Worm (Caenorhabditis elegans) whole organism, midembryonic: ENCODE measurements around the gene C55C3.6.

ENCODE experiments used
- T22C8.4 ChIP-seq: fragments of 200-800 bp; sonication (Bioruptor generic); IDR thresholded peaks from 2 replicates; pipeline ENCODE4 v1.3.6; 2022; ENCODE audit warnings: missing genetic modification characterization, missing compliant biosample characterization
- cog-1 ChIP-seq: sonication (generic microtip); optimal IDR thresholded peaks from 2 replicates; lab custom pipeline; 2016; ENCODE audit warnings: missing genetic modification characterization, missing compliant biosample characterization
- flt-1 ChIP-seq: fragments of 200-800 bp; sonication (Bioruptor generic); IDR thresholded peaks from 2 replicates; pipeline ENCODE4 v1.3.6; 2022; ENCODE audit warnings: missing genetic modification characterization, missing compliant biosample characterization
- klf-2 ChIP-seq: fragments of 200-800 bp; sonication (Bioruptor generic); conservative IDR thresholded peaks from 2 replicates; pipeline ENCODE4 v1.3.6; 2022; ENCODE audit warnings: missing genetic modification reagents, missing genetic modification characterization, missing compliant biosample characterization
- med-1 ChIP-seq: sonication (generic microtip); optimal IDR thresholded peaks from 2 replicates; lab custom pipeline; 2017; ENCODE audit warnings: missing genetic modification characterization, mild to moderate bottlenecking, missing compliant biosample characterization, antibody characterized with exemption, missing genetic modification reagents; ENCODE audit not compliant: insufficient read depth
- ref-1 ChIP-seq: fragments of 200-800 bp; sonication (Bioruptor generic); conservative IDR thresholded peaks from 2 replicates; pipeline ENCODE4 v1.3.6; 2022; ENCODE audit warnings: missing genetic modification reagents, missing genetic modification characterization, missing compliant biosample characterization
- tab-1 ChIP-seq: fragments of 200-800 bp; sonication (Bioruptor generic); IDR thresholded peaks from 2 replicates; pipeline ENCODE4 v1.3.6; 2022; ENCODE audit warnings: missing genetic modification characterization, missing compliant biosample characterization
- ztf-23 ChIP-seq: fragments of 200-800 bp; sonication (Bioruptor generic); IDR thresholded peaks from 2 replicates; pipeline ENCODE4 v1.3.6; 2022; ENCODE audit warnings: missing genetic modification reagents, missing genetic modification characterization, missing compliant biosample characterization
- ztf-29 ChIP-seq: fragments of 200-800 bp; sonication (Bioruptor generic); IDR thresholded peaks from 2 replicates; pipeline ENCODE4 v1.3.6; 2022; ENCODE audit warnings: missing genetic modification reagents, missing genetic modification characterization, missing compliant biosample characterization

Gene C55C3.6

DNA sequence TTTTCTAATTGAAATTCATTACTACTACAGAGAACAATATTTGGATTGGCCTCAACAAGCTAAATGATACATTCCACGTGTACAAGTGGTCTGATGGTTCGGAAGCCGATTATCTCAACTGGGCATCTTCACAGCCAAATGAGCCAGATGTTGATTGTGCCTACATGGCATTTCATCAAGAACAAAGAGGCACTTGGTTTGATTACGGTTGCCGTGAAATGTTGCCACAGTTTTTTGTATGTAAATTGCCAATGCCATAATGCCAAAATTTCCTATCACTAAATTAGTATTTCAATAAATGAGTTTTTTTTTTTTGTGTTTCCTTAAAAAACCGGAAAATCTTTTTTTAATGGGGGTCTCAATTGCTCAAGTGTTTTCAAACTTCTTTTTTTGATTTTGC is 28.3 kb upstream of the C55C3.6 start:
- no peak for TF ChIP-seq cog-1 (tag; lab: Kevin White, UChicago)
- no peak for TF ChIP-seq tab-1 (GFP tag; lab: Robert Waterston, UW)
- TF ChIP-seq med-1 (GFP tag; lab: Kevin White, UChicago) = no peak
- no peak for TF ChIP-seq ztf-23 (GFP tag; lab: Robert Waterston, UW)
- TF ChIP-seq klf-2 (GFP tag; lab: Robert Waterston, UW) = no peak
- no peak for TF ChIP-seq flt-1
- TF ChIP-seq ref-1 (GFP tag; lab: Robert Waterston, UW) = no peak
- TF ChIP-seq T22C8.4 (GFP tag; lab: Robert Waterston, UW) = no peak
- no peak for TF ChIP-seq ztf-29

DNA sequence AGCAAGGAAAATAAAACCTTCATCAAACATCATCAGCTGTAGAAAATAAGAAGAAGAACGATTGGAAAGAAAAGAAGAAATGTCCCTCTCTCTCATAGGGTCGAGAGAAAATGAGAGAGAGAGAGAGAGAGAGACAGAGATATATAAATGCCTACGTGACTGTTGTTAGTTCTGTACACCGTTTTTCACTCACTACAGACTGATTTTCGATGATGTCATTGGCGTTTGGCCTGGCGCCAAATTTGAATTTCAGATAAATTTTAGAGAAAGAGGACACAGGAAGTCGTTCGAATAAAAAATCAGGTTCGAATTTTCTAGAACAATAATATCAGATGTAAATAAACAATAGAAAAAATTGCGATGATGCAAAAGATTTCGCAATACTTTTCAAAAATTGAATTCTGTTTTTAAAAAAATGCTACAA is 27.0 kb upstream of the C55C3.6 start:
- TF ChIP-seq klf-2 (GFP tag; lab: Robert Waterston, UW) (no peak), ztf-23 (GFP tag; lab: Robert Waterston, UW) (no peak)

DNA sequence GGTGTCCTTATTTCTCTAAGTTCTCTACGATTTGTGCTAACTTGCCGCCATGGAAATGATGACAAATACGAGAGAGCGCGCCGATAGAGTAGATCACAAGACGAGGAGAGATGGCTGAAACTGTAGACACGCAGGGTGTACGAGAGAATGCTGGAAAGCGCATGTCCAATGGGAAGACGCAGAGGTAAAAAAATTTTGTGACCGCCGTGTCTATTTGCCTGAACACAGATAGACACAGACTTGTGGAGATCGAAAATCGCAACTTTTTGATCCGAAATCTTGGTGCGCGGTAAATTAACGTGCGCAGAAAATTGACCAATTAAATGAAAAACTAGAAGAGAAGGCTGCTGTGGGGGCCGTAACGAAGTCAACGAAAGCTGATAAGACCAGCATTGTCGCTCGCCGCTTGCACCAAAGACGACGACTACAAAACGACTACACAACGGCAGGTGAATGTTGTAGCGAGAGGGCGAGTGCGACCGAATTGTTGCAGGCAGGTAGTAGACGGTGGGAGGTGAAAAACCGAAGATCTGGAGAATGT is 25.8 kb upstream of the C55C3.6 start:
- TF ChIP-seq T22C8.4 (GFP tag; lab: Robert Waterston, UW) (no peak), cog-1 (tag; lab: Kevin White, UChicago) (peak; percentile 26)

DNA sequence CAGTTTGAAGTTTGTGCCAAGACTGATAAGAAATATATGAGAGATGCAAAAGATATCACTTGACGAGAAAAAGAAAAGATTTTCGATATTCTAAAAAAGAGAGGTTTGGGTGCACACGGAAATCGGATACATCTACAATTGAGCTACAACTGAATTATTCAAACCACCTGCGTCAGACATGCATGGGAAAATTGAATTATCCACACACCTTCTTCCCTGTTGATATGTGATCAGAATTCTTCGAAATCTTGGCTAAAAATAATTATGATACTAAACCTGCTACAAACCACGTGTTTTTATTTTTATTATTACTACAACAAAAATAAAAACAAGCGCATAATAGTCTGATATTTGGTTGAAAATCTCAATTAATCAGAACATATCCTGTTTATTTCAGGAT is 24.8 kb upstream of the C55C3.6 start:
- TF ChIP-seq ztf-23 (GFP tag; lab: Robert Waterston, UW) (no peak), ztf-29 (no peak), klf-2 (GFP tag; lab: Robert Waterston, UW) (no peak), ref-1 (GFP tag; lab: Robert Waterston, UW) (no peak)

DNA sequence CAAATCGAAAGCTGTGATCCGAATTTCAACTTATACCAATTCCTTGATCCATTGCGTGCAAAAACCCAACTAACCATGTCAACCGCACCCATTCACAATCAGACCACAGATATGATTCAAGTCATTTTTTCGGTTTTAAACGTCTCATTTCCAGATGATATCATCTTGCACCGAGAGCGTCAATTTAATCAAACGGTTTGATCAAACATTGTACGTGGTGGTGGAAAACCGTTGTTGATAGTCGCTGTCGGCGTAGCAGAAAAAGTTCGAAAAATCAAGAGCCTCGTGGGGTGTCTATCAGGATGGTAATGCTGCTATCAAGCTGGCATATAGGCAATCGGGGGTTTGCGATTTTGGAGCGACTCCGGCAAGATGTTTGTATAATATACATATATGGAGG is 24.1 kb upstream of the C55C3.6 start:
- no peak for TF ChIP-seq klf-2 (GFP tag; lab: Robert Waterston, UW)
- no peak for TF ChIP-seq cog-1 (tag; lab: Kevin White, UChicago)
- no peak for TF ChIP-seq med-1 (GFP tag; lab: Kevin White, UChicago)
- TF ChIP-seq ztf-23 (GFP tag; lab: Robert Waterston, UW) = no peak
- no peak for TF ChIP-seq flt-1
- no peak for TF ChIP-seq ref-1 (GFP tag; lab: Robert Waterston, UW)
- TF ChIP-seq tab-1 (GFP tag; lab: Robert Waterston, UW) = no peak
- no peak for TF ChIP-seq ztf-29
- TF ChIP-seq T22C8.4 (GFP tag; lab: Robert Waterston, UW) = no peak

DNA sequence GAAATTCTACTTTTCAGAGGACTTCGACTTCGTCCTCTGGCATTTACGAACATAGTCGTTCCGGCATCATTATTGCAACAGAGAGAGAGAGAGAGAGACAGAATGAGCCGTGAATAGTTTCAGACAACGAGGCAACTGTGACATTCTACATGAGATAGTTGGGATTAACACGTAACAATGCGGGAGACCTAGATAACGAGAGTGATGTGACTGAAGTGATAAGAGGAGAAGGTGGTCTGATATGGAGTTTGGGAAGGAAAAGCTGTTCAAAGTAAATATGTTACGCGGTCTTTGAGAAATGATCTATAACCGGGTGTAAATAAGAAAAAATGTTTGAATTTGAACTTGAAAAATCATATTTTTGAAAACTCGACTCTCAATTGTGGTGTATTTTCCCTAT is 23.5 kb upstream of the C55C3.6 start:
- no peak for TF ChIP-seq ztf-23 (GFP tag; lab: Robert Waterston, UW)
- TF ChIP-seq cog-1 (tag; lab: Kevin White, UChicago) = no peak
- no peak for TF ChIP-seq med-1 (GFP tag; lab: Kevin White, UChicago)
- no peak for TF ChIP-seq flt-1
- TF ChIP-seq T22C8.4 (GFP tag; lab: Robert Waterston, UW) = no peak
- no peak for TF ChIP-seq ref-1 (GFP tag; lab: Robert Waterston, UW)
- no peak for TF ChIP-seq tab-1 (GFP tag; lab: Robert Waterston, UW)
- no peak for TF ChIP-seq klf-2 (GFP tag; lab: Robert Waterston, UW)
- no peak for TF ChIP-seq ztf-29

DNA sequence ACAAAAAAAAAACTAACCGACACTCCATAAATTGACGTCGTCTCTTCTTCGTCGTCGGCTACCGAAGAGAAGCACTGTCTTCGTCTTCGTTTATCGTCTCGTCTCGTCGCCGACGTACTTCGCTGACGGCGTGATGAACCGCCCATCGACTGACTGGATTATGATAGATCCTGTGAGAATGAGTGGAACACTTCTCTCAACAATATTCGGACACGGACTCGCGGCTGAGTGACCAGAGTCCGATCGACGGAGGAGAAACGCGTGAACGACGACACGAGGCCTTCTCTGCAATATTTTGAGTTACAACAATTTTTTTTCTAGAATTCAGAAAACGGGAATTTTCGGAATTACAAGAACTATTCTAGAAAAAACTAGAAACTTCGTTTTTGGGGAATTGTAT is 22.7 kb upstream of the C55C3.6 start, which contains the start of gene skn-1:
Gene skn-1, minus strand, starts transcription at position 146 of the 400 bp plus-strand sequence.
- no peak for TF ChIP-seq ref-1 (GFP tag; lab: Robert Waterston, UW)
- TF ChIP-seq cog-1 (tag; lab: Kevin White, UChicago) = no peak
- TF ChIP-seq T22C8.4 (GFP tag; lab: Robert Waterston, UW) = no peak
- no peak for TF ChIP-seq ztf-29
- TF ChIP-seq klf-2 (GFP tag; lab: Robert Waterston, UW) = no peak
- no peak for TF ChIP-seq med-1 (GFP tag; lab: Kevin White, UChicago)
- TF ChIP-seq tab-1 (GFP tag; lab: Robert Waterston, UW) = no peak
- TF ChIP-seq ztf-23 (GFP tag; lab: Robert Waterston, UW) = no peak
- TF ChIP-seq flt-1 = no peak

DNA sequence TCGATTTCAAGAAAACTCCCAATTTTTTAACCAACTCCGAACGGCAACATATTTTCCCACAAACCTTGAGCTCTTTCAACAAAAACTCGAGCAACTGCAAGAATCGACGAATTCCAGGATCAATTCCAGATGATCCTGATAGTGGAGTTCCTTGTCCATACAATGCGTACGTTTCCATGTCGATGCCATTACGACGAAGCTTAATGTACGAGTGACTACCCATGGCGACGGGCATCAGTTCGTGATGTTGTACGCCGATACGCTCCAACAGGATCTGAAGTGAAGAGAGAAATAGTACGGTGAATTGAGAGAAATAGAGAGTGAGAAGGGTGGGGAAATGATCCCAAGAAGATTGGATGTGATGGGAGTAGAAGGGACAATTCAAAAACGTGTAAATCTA is 20.9 kb upstream of the C55C3.6 start:
- no peak for TF ChIP-seq flt-1
- TF ChIP-seq cog-1 (tag; lab: Kevin White, UChicago) = no peak
- TF ChIP-seq ztf-23 (GFP tag; lab: Robert Waterston, UW) = no peak
- no peak for TF ChIP-seq ref-1 (GFP tag; lab: Robert Waterston, UW)
- TF ChIP-seq klf-2 (GFP tag; lab: Robert Waterston, UW) = no peak
- TF ChIP-seq med-1 (GFP tag; lab: Kevin White, UChicago) = no peak
- TF ChIP-seq T22C8.4 (GFP tag; lab: Robert Waterston, UW) = no peak
- TF ChIP-seq ztf-29 = no peak
- no peak for TF ChIP-seq tab-1 (GFP tag; lab: Robert Waterston, UW)

DNA sequence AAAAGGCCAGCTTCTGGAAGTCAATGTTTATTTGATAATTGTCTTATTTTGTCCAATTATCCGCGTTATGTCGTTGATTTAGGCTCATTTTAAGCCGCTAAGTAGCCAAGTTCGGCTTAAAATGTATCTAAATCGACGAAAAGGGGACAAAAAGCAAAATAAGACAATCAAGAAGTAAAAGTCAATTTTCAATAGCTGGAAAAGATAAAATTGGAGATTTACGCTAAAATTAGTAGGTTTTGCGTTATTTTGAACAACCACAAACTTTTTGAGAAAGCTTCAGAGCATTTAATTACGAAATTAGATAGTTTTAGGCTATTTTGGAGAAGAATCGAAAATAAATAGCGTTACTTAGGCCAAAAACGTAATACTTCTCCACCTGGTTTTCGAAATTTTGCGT is 20.1 kb upstream of the C55C3.6 start:
- no peak for TF ChIP-seq ref-1 (GFP tag; lab: Robert Waterston, UW)
- no peak for TF ChIP-seq T22C8.4 (GFP tag; lab: Robert Waterston, UW)
- TF ChIP-seq klf-2 (GFP tag; lab: Robert Waterston, UW) = no peak
- no peak for TF ChIP-seq ztf-23 (GFP tag; lab: Robert Waterston, UW)
- no peak for TF ChIP-seq flt-1
- TF ChIP-seq cog-1 (tag; lab: Kevin White, UChicago) = no peak
- TF ChIP-seq med-1 (GFP tag; lab: Kevin White, UChicago) = no peak
- no peak for TF ChIP-seq tab-1 (GFP tag; lab: Robert Waterston, UW)
- TF ChIP-seq ztf-29 = no peak

DNA sequence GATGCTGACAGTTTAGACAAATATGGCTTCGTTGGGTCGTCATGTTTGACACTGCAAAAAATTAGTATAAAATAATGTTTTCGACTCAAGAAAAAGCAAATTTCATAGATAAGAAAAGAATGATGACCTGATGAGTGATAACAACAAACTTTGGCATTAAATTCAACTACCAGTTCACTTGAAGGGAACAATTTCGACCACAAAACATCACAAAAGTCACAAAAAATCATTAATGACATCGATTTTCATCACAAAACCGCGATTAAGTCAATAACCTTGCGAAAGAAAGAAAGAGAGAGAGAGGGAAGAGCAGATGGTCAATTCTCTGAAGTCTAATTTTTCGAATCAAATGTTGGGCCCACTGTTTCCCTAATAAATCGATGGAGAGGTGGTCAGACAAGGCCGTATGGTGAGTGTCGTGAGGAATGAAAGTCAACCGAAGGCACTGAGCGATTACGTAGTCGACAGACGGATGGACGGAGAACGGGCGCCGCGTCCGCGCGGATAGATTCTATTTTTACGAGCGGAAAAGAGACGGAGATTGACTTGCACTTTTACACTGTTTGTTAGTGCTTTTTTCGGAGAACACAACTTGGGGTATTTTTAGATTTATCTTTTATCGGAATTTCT is 18.5 kb upstream of the C55C3.6 start, which contains the start of gene bec-1:
Gene bec-1, minus strand, starts transcription at position 51 of the 630 bp plus-strand sequence.
- no peak for TF ChIP-seq ref-1 (GFP tag; lab: Robert Waterston, UW)
- no peak for TF ChIP-seq ztf-29
- no peak for TF ChIP-seq klf-2 (GFP tag; lab: Robert Waterston, UW)
- no peak for TF ChIP-seq med-1 (GFP tag; lab: Kevin White, UChicago)
- TF ChIP-seq tab-1 (GFP tag; lab: Robert Waterston, UW) = no peak
- TF ChIP-seq ztf-23 (GFP tag; lab: Robert Waterston, UW) = no peak
- no peak for TF ChIP-seq flt-1
- no peak for TF ChIP-seq cog-1 (tag; lab: Kevin White, UChicago)
- TF ChIP-seq T22C8.4 (GFP tag; lab: Robert Waterston, UW) = no peak
